Fruit fly (Drosophila melanogaster): ENCODE data around the gene CG4496.
A peak's percentile ranks its signal among the peaks of the same experiment; 100 is the strongest.

CG4496 gene

DNA sequence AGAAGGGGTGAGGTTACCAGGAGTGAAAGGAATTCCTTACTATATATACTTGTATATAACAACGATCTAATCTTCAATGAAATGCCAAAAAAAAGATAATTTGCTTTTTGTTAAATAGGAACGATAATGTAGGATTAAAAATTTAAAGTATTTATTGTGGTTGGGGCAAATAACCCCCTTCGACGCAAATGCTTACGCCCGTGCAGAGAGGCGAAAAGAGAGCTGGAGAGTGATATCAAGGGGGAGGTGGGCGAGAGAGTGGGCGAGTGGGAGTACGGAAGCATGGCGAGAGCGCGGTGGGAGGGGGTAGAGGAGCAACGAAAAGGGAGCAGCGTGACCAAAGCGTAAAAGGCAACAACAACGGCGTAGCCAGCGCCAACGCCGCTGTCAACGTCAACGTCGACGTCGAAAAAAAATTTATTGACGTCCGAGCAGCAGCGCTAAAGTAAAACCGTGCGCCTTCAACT is 1.2 kb downstream of the CG4496 start (continued):
- TF ChIP-seq CG15696 (tag; optimal IDR thresholded peaks at IDR 0.05) (peak; percentile 91), Awh (GFP tag; IDR thresholded peaks at IDR 0.05) (peak; percentile 98), CrebB (tag; optimal IDR thresholded peaks at IDR 0.05) (peak; percentile 97), CG2116 (GFP tag; optimal IDR thresholded peaks at IDR 0.05) (peak; percentile 81), CG34376 (GFP tag; optimal IDR thresholded peaks at IDR 0.05) (peak; percentile 98), CG11560 (tag; IDR thresholded peaks at IDR 0.05) (peak; percentile 94), nerfin-2 (GFP tag; IDR thresholded peaks at IDR 0.05; ENCODE audit: partially characterized antibody) (no peak), Aef1 (GFP tag; IDR thresholded peaks at IDR 0.05) (peak; percentile 98), CG18011 (GFP tag; optimal IDR thresholded peaks at IDR 0.05) (peak; percentile 91), btn (GFP tag; optimal IDR thresholded peaks at IDR 0.05) (peak; percentile 91), CG6689 (GFP tag; IDR thresholded peaks at IDR 0.05) (peak; percentile 98), CG6654 (GFP tag; optimal IDR thresholded peaks at IDR 0.05) (peak; percentile 88), odd (GFP tag; optimal IDR thresholded peaks at IDR 0.05) (peak; percentile 97), CG9437 (GFP tag; optimal IDR thresholded peaks at IDR 0.05) (peak; percentile 94), CG7556 (GFP tag; optimal IDR thresholded peaks at IDR 0.05) (peak; percentile 99), CG31441 (GFP tag; IDR thresholded peaks at IDR 0.05) (peak; percentile 97), CG12744 (GFP tag; optimal IDR thresholded peaks at IDR 0.05) (peak; percentile 97), CG6813 (GFP tag; optimal IDR thresholded peaks at IDR 0.05) (peak; percentile 96), bab2 (GFP tag; optimal IDR thresholded peaks at IDR 0.05) (peak; percentile 96), HHEX (GFP tag; optimal IDR thresholded peaks at IDR 0.05) (peak; percentile 98), otp (GFP tag; IDR thresholded peaks at IDR 0.05) (peak; percentile 96), seq (GFP tag; IDR thresholded peaks at IDR 0.05) (peak; percentile 98), kah (GFP tag; optimal IDR thresholded peaks at IDR 0.05) (peak; percentile 94), CG13123 (GFP tag; optimal IDR thresholded peaks at IDR 0.05) (peak; percentile 93), CG18599 (GFP tag; optimal IDR thresholded peaks at IDR 0.05) (peak; percentile 99), disco-r (GFP tag; optimal IDR thresholded peaks at IDR 0.05) (peak; percentile 95), CG9727 (GFP tag; optimal IDR thresholded peaks at IDR 0.05) (peak; percentile 97), CG33557 (GFP tag; optimal IDR thresholded peaks at IDR 0.05) (peak; percentile 95), CG17328 (GFP tag; IDR thresholded peaks at IDR 0.05) (peak; percentile 97), Ets97D (GFP tag; optimal IDR thresholded peaks at IDR 0.05) (peak; percentile 88), CG7372 (GFP tag; IDR thresholded peaks at IDR 0.05) (peak; percentile 98), gcm2 (GFP tag; optimal IDR thresholded peaks at IDR 0.05) (peak; percentile 94), toy (GFP tag; IDR thresholded peaks at IDR 0.05) (peak; percentile 89), NfI (GFP tag; optimal IDR thresholded peaks at IDR 0.05) (peak; percentile 98), CG9609 (GFP tag; optimal IDR thresholded peaks at IDR 0.05) (peak; percentile 96), YL-1 (GFP tag; optimal IDR thresholded peaks at IDR 0.05) (peak; percentile 95), ftz-f1 (GFP tag; optimal IDR thresholded peaks at IDR 0.05) (peak; percentile 88), ham (GFP tag; IDR thresholded peaks at IDR 0.05) (peak; percentile 90), TFAM (GFP tag; optimal IDR thresholded peaks at IDR 0.05) (peak; percentile 87), Hr3 (GFP tag; optimal IDR thresholded peaks at IDR 0.05) (peak; percentile 98), Oli (tag; optimal IDR thresholded peaks at IDR 0.05) (peak; percentile 99), ab (GFP tag; optimal IDR thresholded peaks at IDR 0.05) (peak; percentile 94), bsh (GFP tag; optimal IDR thresholded peaks at IDR 0.05) (peak; percentile 99), CG3065 (GFP tag; optimal IDR thresholded peaks at IDR 0.05) (peak; percentile 93), CG12236 (GFP tag; optimal IDR thresholded peaks at IDR 0.05) (peak; percentile 91), cato (GFP tag; optimal IDR thresholded peaks at IDR 0.05; ENCODE audit: borderline replicate concordance) (peak; percentile 97), pb (GFP tag; optimal IDR thresholded peaks at IDR 0.05) (peak; percentile 93), CG12942 (GFP tag; optimal IDR thresholded peaks at IDR 0.05) (peak; percentile 98), p53 (GFP tag; optimal IDR thresholded peaks at IDR 0.05) (peak; percentile 77), ci (GFP tag; IDR thresholded peaks at IDR 0.05) (peak; percentile 98), CG17612 (GFP tag; IDR thresholded peaks at IDR 0.05) (peak; percentile 93)

All from whole organism, embryonic.